Worm (Caenorhabditis elegans) whole organism, L2 larva: ENCODE results near the gene Y57G7A.2.
A peak's percentile ranks its signal among the peaks of the same experiment; 100 is the strongest.

ENCODE experiments used
- C34F6.9 ChIP-seq: fragments of 150-350 bp; optimal IDR thresholded peaks from 2 replicates; lab custom pipeline; 2014; ENCODE audit warnings: missing biosample characterization, missing genetic modification characterization
- lin-13 ChIP-seq: fragments of 150-350 bp; optimal IDR thresholded peaks from 2 replicates; lab custom pipeline; 2014; ENCODE audit warnings: missing biosample characterization, missing genetic modification reagents, missing genetic modification characterization
- nhr-23 ChIP-seq: fragments of 150-350 bp; optimal IDR thresholded peaks from 2 replicates; lab custom pipeline; 2014; ENCODE audit warnings: missing biosample characterization, missing genetic modification reagents, missing genetic modification characterization
- sem-4 ChIP-seq: fragments of 150-350 bp; optimal IDR thresholded peaks from 2 replicates; lab custom pipeline; 2014; ENCODE audit warnings: missing biosample characterization, missing genetic modification reagents, missing genetic modification characterization

Y57G7A.2 gene

DNA sequence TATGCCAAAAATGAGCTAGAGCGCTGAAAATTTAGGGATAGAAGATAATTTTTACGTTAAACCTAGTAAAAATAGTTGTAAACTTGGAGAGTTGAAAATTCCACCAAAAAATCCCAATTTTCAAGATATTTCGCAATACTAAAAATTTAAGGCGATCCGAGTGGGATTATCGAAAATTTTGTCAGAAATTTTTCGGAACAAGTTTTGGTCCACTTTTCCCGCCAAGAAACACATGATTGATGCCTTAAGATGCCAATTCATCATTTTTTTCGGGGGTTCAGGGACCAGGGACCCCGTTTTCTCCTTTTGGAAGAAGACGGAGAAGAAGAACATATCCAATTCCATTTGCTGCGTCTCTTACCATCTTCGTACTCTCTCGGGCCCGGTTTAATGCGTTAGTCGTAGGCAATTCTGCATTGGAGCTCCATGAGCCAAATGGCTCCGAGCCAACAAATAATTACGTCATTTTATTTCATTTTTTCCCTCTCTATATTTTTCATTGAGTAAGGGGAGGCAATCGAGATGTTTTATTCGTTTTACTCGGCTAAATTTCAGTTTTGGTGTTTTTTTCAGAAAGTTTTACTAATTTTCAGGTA is 48.7 kb downstream of the Y57G7A.2 start (continued):
- peak; percentile 4 for TF ChIP-seq sem-4 (tag; lab: Kevin White, UChicago)
- TF ChIP-seq nhr-23 (tag; lab: Kevin White, UChicago), result no peak
- TF ChIP-seq lin-13 (GFP tag; lab: Kevin White, UChicago), result no peak
- no peak for TF ChIP-seq C34F6.9 (tag; lab: Kevin White, UChicago)
